ENCODE assay signal across 3 worm cellular contexts in the genomic region with DNA sequence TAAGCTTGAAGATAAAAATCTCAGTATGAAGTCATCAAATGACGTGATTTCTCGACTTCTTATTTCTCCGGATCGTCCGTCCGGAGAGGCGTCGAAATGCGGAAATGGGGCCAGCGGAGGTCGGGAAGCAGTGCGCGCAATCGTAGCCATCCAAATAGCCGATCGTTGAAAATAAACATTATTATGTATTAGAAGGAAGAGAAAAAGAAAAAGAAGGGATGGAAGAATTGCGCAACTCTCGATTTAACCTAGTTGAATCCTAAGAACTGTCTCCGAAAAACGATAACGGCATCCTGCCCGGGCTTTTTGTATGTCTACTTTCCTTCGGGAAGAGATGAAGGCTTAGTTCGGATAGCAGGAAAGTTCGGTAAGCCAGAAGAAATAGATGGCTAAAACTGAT.
TF ChIP-seq lines count a peak whose summit lies in the region.

No protein-coding gene starts in this region.

TF ChIP-seq in whole organism, L1 larva, 84 proteins besides CTCF, POLR2A, EP300 and RAD21:
- TF ChIP-seq blmp-1 (tag; optimal IDR thresholded peaks at IDR 0.05; lab: Kevin White, UChicago): peak; percentile 93
- TF ChIP-seq ztf-11 (tag; optimal IDR thresholded peaks at IDR 0.05; lab: Kevin White, UChicago): no peak

TF ChIP-seq in whole organism, L3 larva, 47 proteins besides CTCF, POLR2A, EP300 and RAD21:
- no peak for TF ChIP-seq nhr-43 (tag; optimal IDR thresholded peaks at IDR 0.05; lab: Kevin White, UChicago; ENCODE audit: poor library complexity, severe bottlenecking)
- TF ChIP-seq nhr-23 (tag; optimal IDR thresholded peaks at IDR 0.05; lab: Kevin White, UChicago): peak; percentile 87

TF ChIP-seq in whole organism, mixed stage, embryonic, 35 proteins besides CTCF, POLR2A, EP300 and RAD21:
- TF ChIP-seq ceh-83 (GFP tag; optimal IDR thresholded peaks at IDR 0.05; lab: Kevin White, UChicago) (no peak), nhr-237 (tag; optimal IDR thresholded peaks at IDR 0.05; lab: Kevin White, UChicago) (no peak), ceh-39 (tag; optimal IDR thresholded peaks at IDR 0.05; lab: Kevin White, UChicago) (no peak), ceh-43 (GFP tag; optimal IDR thresholded peaks at IDR 0.05; lab: Kevin White, UChicago) (no peak), blmp-1 (tag; optimal IDR thresholded peaks at IDR 0.05; lab: Kevin White, UChicago) (peak; percentile 56), unc-39 (tag; optimal IDR thresholded peaks at IDR 0.05; lab: Kevin White, UChicago) (no peak), zip-8 (tag; optimal IDR thresholded peaks at IDR 0.05; lab: Kevin White, UChicago) (peak; percentile 33), ham-2 (GFP tag; optimal IDR thresholded peaks at IDR 0.05; lab: Kevin White, UChicago) (peak; percentile 95), ces-1 (GFP tag; optimal IDR thresholded peaks at IDR 0.05; lab: Kevin White, UChicago) (no peak), pha-4 (tag; optimal IDR thresholded peaks at IDR 0.05; lab: Kevin White, UChicago) (no peak)
